Fruit fly (Drosophila melanogaster): ENCODE results near the gene CG15525.

The CG15525 gene

dm6 chr3R:30021559-30022451, 24.3 kb upstream of the CG15525 start, which contains the start of gene Mgat2 (continued):
- TF ChIP-seq CG15601 (tag; optimal IDR thresholded peaks at IDR 0.05) (peak; percentile 71), CG12071 (GFP tag; optimal IDR thresholded peaks at IDR 0.05) (peak; percentile 44), bigmax (GFP tag; optimal IDR thresholded peaks at IDR 0.05) (peak; percentile 15), Opbp (GFP tag; IDR thresholded peaks at IDR 0.05; ENCODE audit: partially characterized antibody) (peak; percentile 81), CG4617 (GFP tag; optimal IDR thresholded peaks at IDR 0.05; ENCODE audit: borderline replicate concordance) (peak; percentile 12), Dp (GFP tag; optimal IDR thresholded peaks at IDR 0.05) (peak; percentile 79), Max (GFP tag; optimal IDR thresholded peaks at IDR 0.05) (peak; percentile 3), CG32767 (GFP tag; IDR thresholded peaks at IDR 0.05) (peak; percentile 28; the same call in 1 of the 2 replicates), kah (GFP tag; optimal IDR thresholded peaks at IDR 0.05) (peak; percentile 58), mam (GFP tag; optimal IDR thresholded peaks at IDR 0.05) (no peak), CG4820 (GFP tag; optimal IDR thresholded peaks at IDR 0.05) (no peak), CG6854 (GFP tag; optimal IDR thresholded peaks at IDR 0.05) (peak; percentile 66), zfh1 (GFP tag; IDR thresholded peaks at IDR 0.05) (0 out of 3 replicates have a peak, but pooled peaks have one; percentile 33), Rx (GFP tag; IDR thresholded peaks at IDR 0.05) (0 out of 2 replicates have a peak, but pooled peaks have one; percentile 20), gce (GFP tag; IDR thresholded peaks at IDR 0.05) (peak; percentile 31; the same call in 1 of the 3 replicates), HLHmδ (GFP tag; optimal IDR thresholded peaks at IDR 0.05) (peak; percentile 97), Dip2 (GFP tag; IDR thresholded peaks at IDR 0.05) (no peak), so (GFP tag; IDR thresholded peaks at IDR 0.05) (peak; percentile 34; the same call in 2 of the 3 replicates), bbx (GFP tag; IDR thresholded peaks at IDR 0.05; ENCODE audit: partially characterized antibody) (peak; percentile 86), CG34224 (GFP tag; IDR thresholded peaks at IDR 0.05; ENCODE audit: partially characterized antibody) (peak; percentile 97), sens (GFP tag) (peak; percentile 65), salm (tag; optimal IDR thresholded peaks at IDR 0.05) (peak; percentile 49), fd3F (GFP tag; optimal IDR thresholded peaks at IDR 0.05) (no peak), CG12769 (tag; optimal IDR thresholded peaks at IDR 0.05) (peak; percentile 95), Myb (GFP tag; optimal IDR thresholded peaks at IDR 0.05) (no peak), CG9727 (GFP tag; optimal IDR thresholded peaks at IDR 0.05) (peak; percentile 38), CG15269 (tag; optimal IDR thresholded peaks at IDR 0.05) (no peak), Pdp1 (GFP tag; optimal IDR thresholded peaks at IDR 0.05) (peak in 1 of 2 experiments; percentile 18), sna (GFP tag; IDR thresholded peaks at IDR 0.05; ENCODE audit: partially characterized antibody) (peak; percentile 91), MBD-R2 (GFP tag; IDR thresholded peaks at IDR 0.05) (peak; percentile 15; the same call in 1 of the 2 replicates), CG16863 (GFP tag; optimal IDR thresholded peaks at IDR 0.05) (peak; percentile 97), ato (GFP tag; IDR thresholded peaks at IDR 0.05; ENCODE audit: partially characterized antibody) (peak; percentile 64; the same call in 1 of the 2 replicates), CG17361 (GFP tag; IDR thresholded peaks at IDR 0.05) (peak; percentile 5; the same call in 1 of the 3 replicates), CG9932 (GFP tag; IDR thresholded peaks at IDR 0.05) (peak; percentile 23; the same call in 1 of the 2 replicates), Vsx1 (GFP tag; optimal IDR thresholded peaks at IDR 0.05) (no peak), gsb-n (tag; optimal IDR thresholded peaks at IDR 0.05) (peak; percentile 33), sob (GFP tag; IDR thresholded peaks at IDR 0.05) (peak; percentile 37; the same call in 1 of the 2 replicates), zen (tag; optimal IDR thresholded peaks at IDR 0.05) (no peak), vfl (GFP tag; optimal IDR thresholded peaks at IDR 0.05) (no peak), B-H2 (GFP tag; optimal IDR thresholded peaks at IDR 0.05) (peak; percentile 41), CG14860 (GFP tag; IDR thresholded peaks at IDR 0.05; ENCODE audit: partially characterized antibody) (peak; percentile 71), CG2202 (tag; optimal IDR thresholded peaks at IDR 0.05) (peak; percentile 66), CG8290 (GFP tag; optimal IDR thresholded peaks at IDR 0.05) (no peak), CG8290 (tag; optimal IDR thresholded peaks at IDR 0.05) (peak in 1 of 2 experiments; percentile 73), tap (tag; optimal IDR thresholded peaks at IDR 0.05) (peak; percentile 65), CG11723 (GFP tag; optimal IDR thresholded peaks at IDR 0.05) (peak; percentile 16), tll (GFP tag; optimal IDR thresholded peaks at IDR 0.05) (peak in 1 of 2 experiments; percentile 45)
